Fruit fly (Drosophila melanogaster): ENCODE data around the gene Neb-cGP.

Gene Neb-cGP

DNA sequence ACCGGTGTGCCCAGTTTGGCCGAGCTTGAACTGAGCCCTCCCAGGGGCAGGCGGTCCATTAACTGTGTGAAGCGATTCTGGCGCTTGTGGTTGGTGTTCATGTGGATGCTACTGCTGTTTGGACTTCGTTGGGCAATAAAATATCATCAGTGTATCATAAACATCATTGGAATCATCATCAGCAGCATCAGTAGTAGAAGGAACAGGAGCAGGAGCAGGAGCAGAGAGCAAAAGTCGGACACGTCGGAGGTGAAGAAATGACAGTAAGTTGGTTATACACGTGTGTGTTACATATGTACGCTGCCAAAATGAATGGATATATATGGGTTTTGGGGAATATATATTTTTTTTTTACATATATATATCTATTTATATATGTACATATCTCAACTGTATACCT is 27.8 kb upstream of the Neb-cGP start, which contains the start of gene CG12640:
CG12640 (minus strand) TSS at position 101 of the 400 bp plus-strand sequence.
- TF ChIP-seq CG3995 (GFP tag; optimal IDR thresholded peaks at IDR 0.05) (no peak), CG18764 (GFP tag; optimal IDR thresholded peaks at IDR 0.05) (no peak), repo (GFP tag; optimal IDR thresholded peaks at IDR 0.05) (no peak), Dbx (GFP tag; IDR thresholded peaks at IDR 0.05) (no peak), CkIIα-i1 (GFP tag; IDR thresholded peaks at IDR 0.05) (no peak), disco-r (GFP tag; optimal IDR thresholded peaks at IDR 0.05) (no peak), usp (GFP tag; optimal IDR thresholded peaks at IDR 0.05) (no peak), ham (GFP tag; IDR thresholded peaks at IDR 0.05) (no peak), sug (tag; optimal IDR thresholded peaks at IDR 0.05) (no peak), CG1529 (GFP tag; optimal IDR thresholded peaks at IDR 0.05) (no peak), dmrt11E (tag; optimal IDR thresholded peaks at IDR 0.05) (no peak), Abd-B (GFP tag; optimal IDR thresholded peaks at IDR 0.05) (no peak), D19B (GFP tag; optimal IDR thresholded peaks at IDR 0.05) (no peak), Nf-YB (GFP tag; optimal IDR thresholded peaks at IDR 0.05) (no peak), CG7556 (GFP tag; optimal IDR thresholded peaks at IDR 0.05) (no peak), cg (GFP tag; optimal IDR thresholded peaks at IDR 0.05) (no peak)

dm6 chrX:10454795-10455194 is 5.7 kb upstream of the Neb-cGP start, which contains the start of gene CG32683:
TSS of gene CG32683 (minus strand) at chrX:10454895.
- TF ChIP-seq CG13894 (tag; optimal IDR thresholded peaks at IDR 0.05) (peak; percentile 46), tll (GFP tag; optimal IDR thresholded peaks at IDR 0.05) (no peak), scrt (GFP tag; optimal IDR thresholded peaks at IDR 0.05) (peak; percentile 88)

- no peak for TF ChIP-seq CG16813 (GFP tag; IDR thresholded peaks at IDR 0.05; ENCODE audit: partially characterized antibody)
- no peak for TF ChIP-seq kay (GFP tag; optimal IDR thresholded peaks at IDR 0.05)
- no peak for TF ChIP-seq CG12299 (tag; optimal IDR thresholded peaks at IDR 0.05)
- no peak for TF ChIP-seq CG8944 (GFP tag; optimal IDR thresholded peaks at IDR 0.05)
- TF ChIP-seq usp (GFP tag; optimal IDR thresholded peaks at IDR 0.05), result no peak
- TF ChIP-seq CG10959 (GFP tag; IDR thresholded peaks at IDR 0.05), result no peak
- no peak for TF ChIP-seq sens-2 (GFP tag; IDR thresholded peaks at IDR 0.05)
- TF ChIP-seq CG17359 (tag; optimal IDR thresholded peaks at IDR 0.05), result no peak
- no peak for TF ChIP-seq CG15479 (GFP tag; optimal IDR thresholded peaks at IDR 0.05)
- TF ChIP-seq CG18619 (GFP tag; optimal IDR thresholded peaks at IDR 0.05), result no peak
- no peak for TF ChIP-seq gt (GFP tag; IDR thresholded peaks at IDR 0.05)
- TF ChIP-seq lab (GFP tag; optimal IDR thresholded peaks at IDR 0.05), result no peak
- TF ChIP-seq CG15696 (tag; optimal IDR thresholded peaks at IDR 0.05), result no peak
- TF ChIP-seq Six4 (GFP tag; optimal IDR thresholded peaks at IDR 0.05), result no peak
- TF ChIP-seq CG11085 (GFP tag; IDR thresholded peaks at IDR 0.05), result no peak
These were observed 960 bp upstream of the Neb-cGP start, which contains the start of gene Or9a for dm6 chrX:10459576-10459975. TSS of gene Or9a (minus strand) at chrX:10459676.

dm6 chrX:10461938-10462337 is 1.4 kb downstream of the Neb-cGP start:
- TF ChIP-seq ac (GFP tag; optimal IDR thresholded peaks at IDR 0.05), result peak; percentile 7
- TF ChIP-seq ase (GFP tag; IDR thresholded peaks at IDR 0.05), result no peak
- peak; percentile 40 for TF ChIP-seq Hmr (GFP tag; optimal IDR thresholded peaks at IDR 0.05)
- no peak for TF ChIP-seq Hey (tag; optimal IDR thresholded peaks at IDR 0.05)
- no peak for TF ChIP-seq vvl (GFP tag; IDR thresholded peaks at IDR 0.05)
- no peak for TF ChIP-seq CG4282 (GFP tag; optimal IDR thresholded peaks at IDR 0.05)
- no peak for TF ChIP-seq Dfd (GFP tag; optimal IDR thresholded peaks at IDR 0.05)
- TF ChIP-seq CG17802 (tag; optimal IDR thresholded peaks at IDR 0.05), result no peak
- no peak for TF ChIP-seq HmgZ (tag; optimal IDR thresholded peaks at IDR 0.05)
- TF ChIP-seq fd64A (GFP tag; optimal IDR thresholded peaks at IDR 0.05), result peak; percentile 5
- TF ChIP-seq bcd (GFP tag; optimal IDR thresholded peaks at IDR 0.05), result peak; percentile 18
- TF ChIP-seq CG17359 (tag; optimal IDR thresholded peaks at IDR 0.05), result peak; percentile 17
- 0 out of 2 replicates have a peak, but pooled peaks have one; percentile 9 for TF ChIP-seq CG5953 (GFP tag; IDR thresholded peaks at IDR 0.05)
- no peak for TF ChIP-seq CG10543 (GFP tag; optimal IDR thresholded peaks at IDR 0.05)
- TF ChIP-seq CG7987 (GFP tag; optimal IDR thresholded peaks at IDR 0.05), result peak; percentile 67
- peak; percentile 50 for TF ChIP-seq CG13296 (GFP tag; optimal IDR thresholded peaks at IDR 0.05)
